Worm (Caenorhabditis elegans) whole organism, midembryonic: Measurements from ENCODE around the gene clec-180.

Experiments used
- T22C8.4 ChIP-seq: fragments of 200-800 bp; sonication (Bioruptor generic); IDR thresholded peaks from 2 replicates; pipeline ENCODE4 v1.3.6; 2022; ENCODE audit warnings: missing genetic modification characterization, missing compliant biosample characterization
- cog-1 ChIP-seq: sonication (generic microtip); optimal IDR thresholded peaks from 2 replicates; lab custom pipeline; 2016; ENCODE audit warnings: missing genetic modification characterization, missing compliant biosample characterization
- flt-1 ChIP-seq: fragments of 200-800 bp; sonication (Bioruptor generic); IDR thresholded peaks from 2 replicates; pipeline ENCODE4 v1.3.6; 2022; ENCODE audit warnings: missing genetic modification characterization, missing compliant biosample characterization
- med-1 ChIP-seq: sonication (generic microtip); optimal IDR thresholded peaks from 2 replicates; lab custom pipeline; 2017; ENCODE audit warnings: missing genetic modification characterization, mild to moderate bottlenecking, missing compliant biosample characterization, antibody characterized with exemption, missing genetic modification reagents; ENCODE audit not compliant: insufficient read depth
- tab-1 ChIP-seq: fragments of 200-800 bp; sonication (Bioruptor generic); IDR thresholded peaks from 2 replicates; pipeline ENCODE4 v1.3.6; 2022; ENCODE audit warnings: missing genetic modification characterization, missing compliant biosample characterization
- ztf-23 ChIP-seq: fragments of 200-800 bp; sonication (Bioruptor generic); IDR thresholded peaks from 2 replicates; pipeline ENCODE4 v1.3.6; 2022; ENCODE audit warnings: missing genetic modification reagents, missing genetic modification characterization, missing compliant biosample characterization

DNA sequence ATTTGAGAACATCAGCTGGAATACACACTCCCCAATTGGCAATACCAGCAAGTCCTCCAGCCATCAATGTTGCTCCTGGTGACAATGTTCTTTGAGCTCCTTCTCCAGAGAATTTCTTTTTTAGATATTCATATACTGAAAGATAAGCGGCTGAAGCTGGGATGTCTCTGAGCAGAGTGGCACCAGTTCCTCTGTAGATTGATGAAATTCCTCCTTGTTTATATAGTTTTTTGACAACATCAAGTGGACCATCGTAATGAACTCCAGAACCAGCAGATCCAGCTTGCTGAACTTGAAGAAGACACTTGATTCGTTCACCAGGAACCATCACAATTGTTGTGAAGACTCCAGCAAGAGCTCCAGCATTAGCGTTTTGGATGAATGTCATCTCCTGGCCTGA lies 16.6 kb upstream of the clec-180 start:
- no peak for TF ChIP-seq tab-1
- no peak for TF ChIP-seq med-1 (GFP tag; lab: Kevin White, UChicago)
- TF ChIP-seq cog-1 (tag; lab: Kevin White, UChicago): no peak
- TF ChIP-seq flt-1: no peak
- no peak for TF ChIP-seq T22C8.4 (GFP tag; lab: Robert Waterston, UW)
- no peak for TF ChIP-seq ztf-23
